Fruit fly (Drosophila melanogaster): ENCODE measurements around the gene PGAP5.

DNA sequence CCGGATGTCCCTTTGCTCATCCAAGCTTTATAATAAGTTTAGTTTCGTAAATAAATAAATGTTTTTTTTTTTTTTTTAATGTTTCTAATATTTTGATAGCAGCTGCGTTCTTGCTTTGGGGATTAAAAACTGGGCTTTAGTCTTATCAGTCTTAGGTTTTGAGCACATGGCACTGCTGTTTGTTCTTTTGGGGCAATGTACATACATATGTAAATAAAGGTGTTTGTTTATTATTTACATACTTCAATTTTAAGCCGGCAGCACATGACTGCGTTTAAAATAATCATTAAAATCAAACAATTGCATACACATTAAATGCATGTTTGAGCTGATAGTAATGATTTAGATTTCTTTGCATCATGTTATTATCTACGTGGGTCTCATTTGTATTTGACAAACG is 34.5 kb upstream of the PGAP5 start:
- TF ChIP-seq Hr78 (GFP tag; optimal IDR thresholded peaks at IDR 0.05) (no peak), Jra (GFP tag; optimal IDR thresholded peaks at IDR 0.05) (peak; percentile 61), CG32264 (GFP tag; optimal IDR thresholded peaks at IDR 0.05) (no peak), pan (optimal IDR thresholded peaks at IDR 0.05) (no peak), Myc (optimal IDR thresholded peaks at IDR 0.05) (no peak), Hr83 (GFP tag; optimal IDR thresholded peaks at IDR 0.05; ENCODE audit: poor library complexity, severe bottlenecking) (peak; percentile 96), Rel (GFP tag; optimal IDR thresholded peaks at IDR 0.05) (no peak), Rel (tag; optimal IDR thresholded peaks at IDR 0.05) (no peak), Dfd (GFP tag; optimal IDR thresholded peaks at IDR 0.05) (no peak), foxo (GFP tag; optimal IDR thresholded peaks at IDR 0.05) (peak in 1 of 2 experiments; percentile 45), Sp1 (GFP tag; optimal IDR thresholded peaks at IDR 0.05) (peak; percentile 52), psq (GFP tag; optimal IDR thresholded peaks at IDR 0.05) (peak; percentile 41), HLH106 (tag; optimal IDR thresholded peaks at IDR 0.05) (peak; percentile 5), Dif (GFP tag; optimal IDR thresholded peaks at IDR 0.05; ENCODE audit: partially characterized antibody) (no peak), Mio (GFP tag; optimal IDR thresholded peaks at IDR 0.05) (no peak)
